Fruit fly (Drosophila melanogaster) whole organism, prepupa: Measurements from ENCODE around the gene nanos.

Experiments
- CG10631 ChIP-seq: fragments of 200-800 bp; sonication (Bioruptor generic); optimal IDR thresholded peaks from 2 replicates; lab custom pipeline; 2016; ENCODE audit warnings: missing biosample characterization, missing genetic modification characterization
- CG10669 ChIP-seq: fragments of 200-800 bp; sonication (Bioruptor generic); optimal IDR thresholded peaks from 3 replicates; lab custom pipeline; 2018; ENCODE audit warnings: missing biosample characterization, mild to moderate bottlenecking, missing genetic modification characterization, moderate library complexity
- CG11294 ChIP-seq: fragments of 200-800 bp; sonication (Bioruptor generic); IDR thresholded peaks from 2 replicates; pipeline ENCODE4 v1.3.6; 2022; ENCODE audit warnings: missing biosample characterization, missing genetic modification characterization
- CG11902 ChIP-seq: fragments of 200-800 bp; sonication (Bioruptor generic); optimal IDR thresholded peaks from 3 replicates; lab custom pipeline; 2016; ENCODE audit warnings: missing biosample characterization, missing genetic modification characterization
- CG15336 ChIP-seq: fragments of 200-800 bp; sonication (Bioruptor generic); IDR thresholded peaks from 2 replicates; pipeline ENCODE4 v1.3.6; 2022; ENCODE audit warnings: missing biosample characterization, missing genetic modification characterization
- CG1621 ChIP-seq: fragments of 200-800 bp; sonication (Bioruptor generic); optimal IDR thresholded peaks from 3 replicates; lab custom pipeline; 2018; ENCODE audit warnings: missing biosample characterization, mild to moderate bottlenecking, missing genetic modification characterization
- CG3032 ChIP-seq: fragments of 200-800 bp; optimal IDR thresholded peaks from 2 replicates; lab custom pipeline; 2019; ENCODE audit warnings: missing biosample characterization, mild to moderate bottlenecking, missing genetic modification characterization, moderate library complexity
- CG31627 ChIP-seq: fragments of 200-800 bp; sonication (Bioruptor generic); optimal IDR thresholded peaks from 3 replicates; lab custom pipeline; 2016; ENCODE audit warnings: missing biosample characterization, missing genetic modification characterization
- CG32006 ChIP-seq: fragments of 200-800 bp; sonication (Bioruptor generic); optimal IDR thresholded peaks from 3 replicates; lab custom pipeline; 2017; ENCODE audit warnings: missing biosample characterization, mild to moderate bottlenecking, missing genetic modification characterization
- CG34406 ChIP-seq: fragments of 200-800 bp; sonication (Bioruptor generic); optimal IDR thresholded peaks from 3 replicates; lab custom pipeline; 2016; ENCODE audit warnings: missing biosample characterization, missing genetic modification characterization
- CG3919 ChIP-seq: fragments of 200-800 bp; sonication (Bioruptor generic); optimal IDR thresholded peaks from 3 replicates; lab custom pipeline; 2016; ENCODE audit warnings: missing biosample characterization, missing genetic modification characterization
- CG4318 ChIP-seq: fragments of 200-800 bp; sonication (Bioruptor generic); optimal IDR thresholded peaks from 3 replicates; lab custom pipeline; 2017; ENCODE audit warnings: missing biosample characterization, mild to moderate bottlenecking, missing genetic modification characterization
- CG6163 ChIP-seq: fragments of 200-800 bp; sonication (Bioruptor generic); IDR thresholded peaks from 3 replicates; pipeline ENCODE4 v1.3.6; 2022; ENCODE audit warnings: missing biosample characterization, missing genetic modification characterization
- CG6276 ChIP-seq: fragments of 200-800 bp; sonication (Bioruptor generic); optimal IDR thresholded peaks from 2 replicates; lab custom pipeline; 2017; ENCODE audit warnings: missing biosample characterization, mild to moderate bottlenecking, missing genetic modification characterization
- CG6808 ChIP-seq: fragments of 200-800 bp; sonication (Bioruptor generic); optimal IDR thresholded peaks from 3 replicates; lab custom pipeline; 2017; ENCODE audit warnings: missing biosample characterization, missing genetic modification characterization, mild to moderate bottlenecking, moderate library complexity, missing genetic modification reagents
- CG6854 ChIP-seq: fragments of 200-800 bp; sonication (Bioruptor generic); optimal IDR thresholded peaks from 2 replicates; lab custom pipeline; 2017; ENCODE audit warnings: missing biosample characterization, mild to moderate bottlenecking, missing genetic modification characterization
- CG7368 ChIP-seq: fragments of 200-800 bp; sonication (Bioruptor generic); optimal IDR thresholded peaks from 3 replicates; lab custom pipeline; 2016; ENCODE audit warnings: missing biosample characterization, missing genetic modification characterization
- CG8119 ChIP-seq: fragments of 200-800 bp; sonication (Bioruptor generic); IDR thresholded peaks from 3 replicates; pipeline ENCODE4 v1.3.6; 2022; ENCODE audit warnings: missing biosample characterization, missing genetic modification characterization
- CG8632 ChIP-seq: fragments of 200-800 bp; sonication (Bioruptor generic); optimal IDR thresholded peaks from 3 replicates; lab custom pipeline; 2016; ENCODE audit warnings: missing biosample characterization, missing genetic modification characterization
- CG9139 ChIP-seq: fragments of 200-800 bp; sonication (Bioruptor generic); optimal IDR thresholded peaks from 3 replicates; lab custom pipeline; 2017; ENCODE audit warnings: missing biosample characterization, mild to moderate bottlenecking, missing genetic modification characterization
- Eip75B ChIP-seq: fragments of 200-800 bp; sonication (Bioruptor generic); optimal IDR thresholded peaks from 3 replicates; lab custom pipeline; 2016; ENCODE audit warnings: missing biosample characterization, missing genetic modification characterization
- Eip78C ChIP-seq: fragments of 200-800 bp; sonication (Bioruptor generic); peaks from one replicate; lab custom pipeline; 2016; ENCODE audit warnings: missing biosample characterization, missing genetic modification characterization
- Eip93F ChIP-seq: fragments of 200-800 bp; sonication (Bioruptor generic); optimal IDR thresholded peaks from 2 replicates; lab custom pipeline; 2016; ENCODE audit warnings: missing biosample characterization, mild to moderate bottlenecking, missing genetic modification characterization
- Ets21C ChIP-seq: fragments of 200-800 bp; sonication (Bioruptor generic); optimal IDR thresholded peaks from 3 replicates; lab custom pipeline; 2016; ENCODE audit warnings: missing biosample characterization, missing genetic modification characterization
- Ets96B ChIP-seq: fragments of 200-800 bp; optimal IDR thresholded peaks from 2 replicates; lab custom pipeline; 2019; ENCODE audit warnings: missing biosample characterization, mild to moderate bottlenecking, missing genetic modification characterization, moderate library complexity
- Gug ChIP-seq: fragments of 200-800 bp; sonication (Bioruptor generic); IDR thresholded peaks from 2 replicates; pipeline ENCODE4 v1.3.6; 2022; ENCODE audit warnings: missing biosample characterization, missing genetic modification characterization
- Hr38 ChIP-seq: sonication (Bioruptor generic); optimal IDR thresholded peaks from 2 replicates; lab custom pipeline; 2016; ENCODE audit warnings: missing biosample characterization, missing genetic modification characterization
- Hr39 ChIP-seq: fragments of 200-800 bp; sonication (Bioruptor generic); optimal IDR thresholded peaks from 2 replicates; lab custom pipeline; 2016; ENCODE audit warnings: missing biosample characterization, missing genetic modification characterization
- Hr4 ChIP-seq: fragments of 200-800 bp; sonication (Bioruptor generic); optimal IDR thresholded peaks from 3 replicates; lab custom pipeline; 2016; ENCODE audit warnings: missing biosample characterization, missing genetic modification characterization
- Lpt ChIP-seq: fragments of 200-800 bp; sonication (Bioruptor generic); optimal IDR thresholded peaks from 3 replicates; lab custom pipeline; 2016; ENCODE audit warnings: missing biosample characterization, missing genetic modification characterization
- OdsH ChIP-seq: fragments of 200-800 bp; sonication (Bioruptor generic); optimal IDR thresholded peaks from 3 replicates; lab custom pipeline; 2016; ENCODE audit warnings: missing biosample characterization, missing genetic modification characterization
- Smox ChIP-seq: fragments of 200-800 bp; sonication (Bioruptor generic); optimal IDR thresholded peaks from 3 replicates; lab custom pipeline; 2016; ENCODE audit warnings: missing biosample characterization, missing genetic modification characterization
- Sox102F ChIP-seq: fragments of 200-800 bp; sonication (Bioruptor generic); optimal IDR thresholded peaks from 2 replicates; lab custom pipeline; 2016; ENCODE audit warnings: missing biosample characterization, mild to moderate bottlenecking, missing genetic modification characterization
- Sox14 ChIP-seq: fragments of 200-800 bp; sonication (Bioruptor generic); optimal IDR thresholded peaks from 3 replicates; lab custom pipeline; 2016; ENCODE audit warnings: missing biosample characterization, missing genetic modification characterization
- Sox15 ChIP-seq: fragments of 200-800 bp; sonication (Bioruptor generic); optimal IDR thresholded peaks from 3 replicates; lab custom pipeline; 2016; ENCODE audit warnings: missing biosample characterization, missing genetic modification characterization
- achi ChIP-seq: fragments of 200-800 bp; sonication (Bioruptor generic); optimal IDR thresholded peaks from 3 replicates; lab custom pipeline; 2016; ENCODE audit warnings: missing biosample characterization, missing genetic modification characterization
- acj6 ChIP-seq: fragments of 200-800 bp; sonication (Bioruptor generic); optimal IDR thresholded peaks from 3 replicates; lab custom pipeline; 2016; ENCODE audit warnings: missing biosample characterization, missing genetic modification characterization
- dac ChIP-seq: fragments of 200-800 bp; sonication (Bioruptor generic); optimal IDR thresholded peaks from 2 replicates; lab custom pipeline; 2017; ENCODE audit warnings: missing biosample characterization, mild to moderate bottlenecking, missing genetic modification characterization
- eg ChIP-seq: fragments of 200-800 bp; sonication (Bioruptor generic); IDR thresholded peaks from 3 replicates; pipeline ENCODE4 v1.3.6; 2022; ENCODE audit warnings: missing biosample characterization, missing genetic modification characterization
- esn ChIP-seq: fragments of 200-800 bp; sonication (Bioruptor generic); optimal IDR thresholded peaks from 2 replicates; lab custom pipeline; 2016; ENCODE audit warnings: missing biosample characterization, mild to moderate bottlenecking, missing genetic modification characterization, moderate library complexity
- fd85E ChIP-seq: fragments of 200-800 bp; sonication (Bioruptor generic); optimal IDR thresholded peaks from 3 replicates; lab custom pipeline; 2016; ENCODE audit warnings: missing biosample characterization, missing genetic modification characterization
- net ChIP-seq: fragments of 200-800 bp; sonication (Bioruptor generic); optimal IDR thresholded peaks from 3 replicates; lab custom pipeline; 2016; ENCODE audit warnings: missing biosample characterization, missing genetic modification characterization
- pdm3 ChIP-seq: fragments of 200-800 bp; sonication (Bioruptor generic); optimal IDR thresholded peaks from 3 replicates; lab custom pipeline; 2016; ENCODE audit warnings: missing biosample characterization, missing genetic modification characterization
- ss ChIP-seq, 2 experiments: fragments of 200-800 bp; sonication (Bioruptor generic); optimal IDR thresholded peaks; 2 replicates in 1 of 2; 3 replicates in 1 of 2; lab custom pipeline; 2017 to 2018; ENCODE audit warnings: mild to moderate bottlenecking in 2 of 2, missing biosample characterization in 2 of 2, missing genetic modification characterization in 2 of 2, moderate library complexity in 1 of 2
- svp ChIP-seq: fragments of 200-800 bp; sonication (Bioruptor generic); peaks from one replicate; lab custom pipeline; 2016; ENCODE audit warnings: missing biosample characterization, missing genetic modification characterization
- topi ChIP-seq: fragments of 200-800 bp; sonication (Bioruptor generic); optimal IDR thresholded peaks from 3 replicates; lab custom pipeline; 2016; ENCODE audit warnings: missing biosample characterization, missing genetic modification characterization

nanos gene

dm6 chr3R:19163972-19164819 lies 7.2 kb downstream of the nanos start, which contains the start of gene sqz (continued):
- peak; percentile 73; the same call in 1 of the 2 replicates for TF ChIP-seq CG15336 (GFP tag; lab: Robert Waterston, UW)
- peak; percentile 45 for TF ChIP-seq achi (GFP tag; lab: Kevin White, UChicago)
- no peak for TF ChIP-seq Ets21C (GFP tag; lab: Kevin White, UChicago)
- no peak for TF ChIP-seq Sox15 (GFP tag; lab: Kevin White, UChicago)
- TF ChIP-seq acj6: no peak
- TF ChIP-seq Ets96B (tag; lab: Kevin White, UChicago): peak; percentile 81
- peak; percentile 85 for TF ChIP-seq CG6163
- TF ChIP-seq Smox (GFP tag; lab: Kevin White, UChicago): no peak
- peak; percentile 81 for TF ChIP-seq Eip78C (GFP tag; lab: Kevin White, UChicago)
- TF ChIP-seq Eip93F (GFP tag; lab: Kevin White, UChicago): peak; percentile 53
- peak; percentile 44 for TF ChIP-seq dac (GFP tag; lab: Kevin White, UChicago)
- TF ChIP-seq CG9139 (GFP tag; lab: Kevin White, UChicago): peak; percentile 89
- TF ChIP-seq CG11902: no peak
- peak; percentile 31 for TF ChIP-seq Sox14 (GFP tag; lab: Kevin White, UChicago)
- peak; percentile 30 for TF ChIP-seq OdsH (GFP tag; lab: Kevin White, UChicago)
- TF ChIP-seq CG6276 (GFP tag; lab: Kevin White, UChicago): peak; percentile 86
- peak; percentile 9 for TF ChIP-seq Hr4 (GFP tag; lab: Kevin White, UChicago)
- peak; percentile 87 for TF ChIP-seq CG6854
- TF ChIP-seq ss (GFP tag; optimal IDR thresholded peaks at IDR 0.05; lab: Kevin White, UChicago): peak; percentile 93
- TF ChIP-seq CG3032: peak; percentile 72
- TF ChIP-seq CG11294 (GFP tag; lab: Robert Waterston, UW): peak; percentile 27; the same call in 1 of the 2 replicates
- TF ChIP-seq esn (GFP tag; lab: Kevin White, UChicago): peak; percentile 50
- TF ChIP-seq, all 60 proteins: peak for 49

DNA sequence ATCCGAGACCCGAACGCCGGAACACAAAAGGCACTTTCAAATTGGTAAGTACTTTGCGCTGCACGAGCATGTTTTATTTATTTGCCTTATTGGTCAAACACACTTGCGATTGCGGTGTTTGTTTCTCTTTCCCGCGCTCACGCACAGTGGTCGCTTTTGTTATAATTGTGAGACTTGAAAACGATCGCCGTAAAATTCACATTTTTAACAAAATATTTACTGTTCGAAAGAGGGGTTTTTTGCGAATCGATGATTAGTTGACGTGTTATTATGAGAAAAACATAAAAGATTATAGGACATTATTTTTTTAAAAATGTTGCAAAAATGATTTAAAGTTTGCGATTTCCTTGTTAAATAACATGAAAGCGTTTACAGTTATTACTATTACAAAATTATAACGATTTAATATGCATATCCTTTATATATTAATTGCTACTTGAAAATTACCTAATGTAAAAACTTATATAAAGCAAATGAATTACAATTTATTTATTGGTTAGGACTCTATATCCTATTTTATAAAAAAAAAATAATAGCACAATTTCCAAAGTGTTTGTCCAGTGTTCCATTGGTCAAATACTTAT lies 7.9 kb downstream of the nanos start:
- peak; percentile 47; the same call in 2 of the 3 replicates for TF ChIP-seq CG6163
- TF ChIP-seq Gug: peak; percentile 9; the same call in 1 of the 2 replicates
- TF ChIP-seq Hr39 (GFP tag; lab: Kevin White, UChicago): peak; percentile 53
- TF ChIP-seq Ets96B (tag; lab: Kevin White, UChicago): peak; percentile 29
- TF ChIP-seq Ets21C (GFP tag; lab: Kevin White, UChicago): no peak
- no peak for TF ChIP-seq CG8632 (GFP tag; lab: Kevin White, UChicago)
- TF ChIP-seq CG9139 (GFP tag; lab: Kevin White, UChicago): no peak
- TF ChIP-seq CG3032: peak; percentile 17
- TF ChIP-seq OdsH (GFP tag; lab: Kevin White, UChicago): peak; percentile 24
- TF ChIP-seq CG10669 (GFP tag; lab: Kevin White, UChicago): peak; percentile 2
- TF ChIP-seq CG10631 (GFP tag; lab: Kevin White, UChicago): peak; percentile 30
- TF ChIP-seq CG11294 (GFP tag; lab: Robert Waterston, UW): no peak
- TF ChIP-seq Hr38: no peak
- TF ChIP-seq Lpt (GFP tag; lab: Kevin White, UChicago): no peak
- peak; percentile 70 for TF ChIP-seq CG4318 (GFP tag; lab: Kevin White, UChicago)
- peak; percentile 22 for TF ChIP-seq CG34406 (GFP tag; lab: Kevin White, UChicago)
- TF ChIP-seq achi (GFP tag; lab: Kevin White, UChicago): peak; percentile 19
- TF ChIP-seq Sox15 (GFP tag; lab: Kevin White, UChicago): no peak
- TF ChIP-seq topi (GFP tag; lab: Kevin White, UChicago): peak; percentile 58
- TF ChIP-seq ss (GFP tag; optimal IDR thresholded peaks at IDR 0.05; lab: Kevin White, UChicago): no peak
- TF ChIP-seq CG8119: peak; percentile 25; the same call in 1 of the 3 replicates
- no peak for TF ChIP-seq CG1621
- peak; percentile 46 for TF ChIP-seq pdm3
- TF ChIP-seq net: peak; percentile 51
- TF ChIP-seq CG3919 (GFP tag; lab: Kevin White, UChicago): peak; percentile 59
- TF ChIP-seq CG32006: peak; percentile 77
- peak; percentile 48 for TF ChIP-seq CG31627 (GFP tag; lab: Kevin White, UChicago)
- TF ChIP-seq CG6808 (GFP tag; lab: Kevin White, UChicago): no peak
- peak; percentile 34 for TF ChIP-seq Eip75B (GFP tag; lab: Kevin White, UChicago)
- peak; percentile 66 for TF ChIP-seq eg
- TF ChIP-seq acj6: peak; percentile 43
- peak; percentile 1 for TF ChIP-seq Sox102F
- TF ChIP-seq Sox14 (GFP tag; lab: Kevin White, UChicago): peak; percentile 57
- peak; percentile 76 for TF ChIP-seq svp
- TF ChIP-seq fd85E (GFP tag; lab: Kevin White, UChicago): no peak
- TF ChIP-seq CG6854: no peak
- no peak for TF ChIP-seq CG7368 (GFP tag; lab: Kevin White, UChicago)
